Fruit fly (Drosophila melanogaster) whole organism, embryonic: Measurements from ENCODE around the gene CG11828.
A peak's percentile ranks its signal among the peaks of the same experiment; 100 is the strongest.

Source experiments
- Adf1 ChIP-seq: fragments of 200-800 bp; sonication (Bioruptor generic); IDR thresholded peaks from 2 replicates; pipeline ENCODE4 v1.3.6; 2022; ENCODE audit warnings: missing biosample characterization, missing genetic modification characterization
- Atf-2 ChIP-seq: fragments of 200-800 bp; sonication (Bioruptor generic); optimal IDR thresholded peaks from 2 replicates; lab custom pipeline; 2016; ENCODE audit warnings: missing biosample characterization, missing genetic modification characterization
- B-H1 ChIP-seq: fragments of 200-800 bp; sonication (Bioruptor generic); IDR thresholded peaks from 3 replicates; pipeline ENCODE4 v1.3.6; 2022; ENCODE audit warnings: missing biosample characterization, missing genetic modification characterization
- Bgb ChIP-seq: fragments of 200-800 bp; sonication (Bioruptor generic); IDR thresholded peaks from 2 replicates; pipeline ENCODE4 v1.3.6; 2022; ENCODE audit warnings: missing biosample characterization, missing genetic modification characterization; ENCODE audit not compliant: partially characterized antibody
- CG10209 ChIP-seq: fragments of 200-800 bp; sonication (Bioruptor generic); optimal IDR thresholded peaks from 3 replicates; lab custom pipeline; 2017; ENCODE audit warnings: missing biosample characterization, mild to moderate bottlenecking, missing genetic modification characterization, missing genetic modification reagents
- CG10462 ChIP-seq: fragments of 200-800 bp; sonication (Bioruptor generic); optimal IDR thresholded peaks from 2 replicates; lab custom pipeline; 2016; ENCODE audit warnings: missing biosample characterization, missing genetic modification characterization
- CG10654 ChIP-seq: fragments of 200-800 bp; sonication (Bioruptor generic); optimal IDR thresholded peaks from 2 replicates; lab custom pipeline; 2016; ENCODE audit warnings: missing biosample characterization, missing genetic modification characterization
- CG12236 ChIP-seq: fragments of 200-800 bp; sonication (Bioruptor generic); optimal IDR thresholded peaks from 2 replicates; lab custom pipeline; 2016; ENCODE audit warnings: missing biosample characterization, missing genetic modification characterization
- CG15514 ChIP-seq: fragments of 200-800 bp; sonication (Bioruptor generic); optimal IDR thresholded peaks from 3 replicates; lab custom pipeline; 2017; ENCODE audit warnings: missing biosample characterization, missing genetic modification characterization, mild to moderate bottlenecking, moderate library complexity, missing genetic modification reagents
- CG16779 ChIP-seq: fragments of 200-800 bp; sonication (Bioruptor generic); IDR thresholded peaks from 2 replicates; pipeline ENCODE4 v1.3.6; 2022; ENCODE audit warnings: missing biosample characterization, missing genetic modification characterization
- CG18262 ChIP-seq: fragments of 200-800 bp; optimal IDR thresholded peaks from 3 replicates; lab custom pipeline; 2019; ENCODE audit warnings: missing biosample characterization, mild to moderate bottlenecking, missing genetic modification characterization, moderate library complexity
- CG32532 ChIP-seq: fragments of 200-800 bp; sonication (Bioruptor generic); IDR thresholded peaks from 2 replicates; pipeline ENCODE4 v1.3.6; 2022; ENCODE audit warnings: missing biosample characterization, missing genetic modification characterization
- CG34224 ChIP-seq: fragments of 200-800 bp; sonication (Bioruptor generic); IDR thresholded peaks from 3 replicates; pipeline ENCODE4 v1.3.6; 2022; ENCODE audit warnings: missing biosample characterization, missing genetic modification characterization; ENCODE audit not compliant: partially characterized antibody
- CG34422 ChIP-seq: fragments of 200-800 bp; sonication (Bioruptor generic); IDR thresholded peaks from 3 replicates; pipeline ENCODE4 v1.3.6; 2022; ENCODE audit warnings: missing biosample characterization, missing genetic modification characterization
- CG4360 ChIP-seq: fragments of 200-800 bp; sonication (Bioruptor generic); IDR thresholded peaks from 2 replicates; pipeline ENCODE4 v1.3.6; 2022; ENCODE audit warnings: missing biosample characterization, missing genetic modification characterization
- CG5180 ChIP-seq: fragments of 200-800 bp; sonication (Bioruptor generic); optimal IDR thresholded peaks from 3 replicates; lab custom pipeline; 2017; ENCODE audit warnings: missing biosample characterization, missing genetic modification characterization, mild to moderate bottlenecking, moderate library complexity, missing genetic modification reagents
- CG6175 ChIP-seq: fragments of 200-800 bp; sonication (Bioruptor generic); IDR thresholded peaks from 3 replicates; pipeline ENCODE4 v1.3.6; 2022; ENCODE audit warnings: missing biosample characterization, missing genetic modification characterization
- CG8290 ChIP-seq, 3 experiments: fragments of 200-800 bp; sonication (Bioruptor generic); optimal IDR thresholded peaks; 2 replicates each; lab custom pipeline; 2016 to 2019; ENCODE audit warnings: missing biosample characterization in 3 of 3, missing genetic modification characterization in 3 of 3, mild to moderate bottlenecking in 2 of 3, moderate library complexity in 1 of 3
- CG8359 ChIP-seq: fragments of 200-800 bp; sonication (Bioruptor generic); optimal IDR thresholded peaks from 2 replicates; lab custom pipeline; 2017; ENCODE audit warnings: missing biosample characterization, mild to moderate bottlenecking, missing genetic modification characterization, borderline replicate concordance
- CG8765 ChIP-seq: fragments of 200-800 bp; sonication (Bioruptor generic); IDR thresholded peaks from 2 replicates; pipeline ENCODE4 v1.3.6; 2022; ENCODE audit warnings: missing biosample characterization, missing genetic modification characterization
- Drgx ChIP-seq: fragments of 200-800 bp; sonication (Bioruptor generic); IDR thresholded peaks from 2 replicates; pipeline ENCODE4 v1.3.6; 2022; ENCODE audit warnings: missing biosample characterization, missing genetic modification characterization
- ERR ChIP-seq: fragments of 200-800 bp; sonication (Bioruptor generic); optimal IDR thresholded peaks from 2 replicates; lab custom pipeline; 2016; ENCODE audit warnings: missing biosample characterization, missing genetic modification characterization
- HLHmδ ChIP-seq: fragments of 200-800 bp; sonication (Bioruptor generic); optimal IDR thresholded peaks from 2 replicates; lab custom pipeline; 2018; ENCODE audit warnings: missing biosample characterization, mild to moderate bottlenecking, missing genetic modification characterization, moderate library complexity
- Lim3 ChIP-seq: fragments of 200-800 bp; sonication (Bioruptor generic); IDR thresholded peaks from 2 replicates; pipeline ENCODE4 v1.3.6; 2022; ENCODE audit warnings: missing biosample characterization, missing genetic modification characterization
- MBD-R2 ChIP-seq: fragments of 200-800 bp; sonication (Bioruptor generic); IDR thresholded peaks from 2 replicates; pipeline ENCODE4 v1.3.6; 2022; ENCODE audit warnings: missing biosample characterization, missing genetic modification characterization
- MESR4 ChIP-seq: fragments of 200-800 bp; sonication (Bioruptor generic); optimal IDR thresholded peaks from 2 replicates; lab custom pipeline; 2018; ENCODE audit warnings: missing biosample characterization, mild to moderate bottlenecking, missing genetic modification characterization, moderate library complexity
- Med ChIP-seq: fragments of 200-800 bp; sonication (Bioruptor generic); peaks from one replicate; lab custom pipeline; 2016; ENCODE audit warnings: missing biosample characterization, missing genetic modification characterization, mild to moderate bottlenecking, inconsistent platforms, moderate library complexity
- NFAT ChIP-seq: fragments of 200-800 bp; sonication (Bioruptor generic); IDR thresholded peaks from 2 replicates; pipeline ENCODE4 v1.3.6; 2022; ENCODE audit warnings: missing biosample characterization, missing genetic modification characterization
- Scr ChIP-seq: fragments of 200-800 bp; sonication (Bioruptor generic); IDR thresholded peaks from 2 replicates; pipeline ENCODE4 v1.3.6; 2022; ENCODE audit warnings: missing biosample characterization, missing genetic modification characterization; ENCODE audit not compliant: partially characterized antibody
- Stat92E ChIP-seq, 3 experiments: fragments of >200 bp in 2 of 3; fragments of 200-800 bp in 1 of 3; sonication (Bioruptor generic) in 1 of 3; optimal IDR thresholded peaks; 2 replicates each; lab custom pipeline; 2017 to 2019; ENCODE audit warnings: missing biosample characterization in 3 of 3, missing genetic modification characterization in 3 of 3, mild to moderate bottlenecking in 1 of 3, moderate library complexity in 1 of 3
- Vsx1 ChIP-seq: fragments of 200-800 bp; sonication (Bioruptor generic); optimal IDR thresholded peaks from 2 replicates; lab custom pipeline; 2017; ENCODE audit warnings: missing biosample characterization, mild to moderate bottlenecking, missing genetic modification characterization, missing genetic modification reagents
- cg ChIP-seq: fragments of 200-800 bp; sonication (Bioruptor generic); optimal IDR thresholded peaks from 3 replicates; lab custom pipeline; 2019; ENCODE audit warnings: missing biosample characterization, mild to moderate bottlenecking, missing genetic modification characterization, moderate library complexity
- chn ChIP-seq: fragments of 200-800 bp; sonication (Bioruptor generic); optimal IDR thresholded peaks from 2 replicates; lab custom pipeline; 2016; ENCODE audit warnings: missing biosample characterization, missing genetic modification characterization
- crol ChIP-seq: fragments of 200-800 bp; sonication (Bioruptor generic); IDR thresholded peaks from 2 replicates; pipeline ENCODE4 v1.3.6; 2022; ENCODE audit warnings: missing biosample characterization, missing genetic modification characterization
- crp ChIP-seq, 2 experiments: fragments of 200-800 bp; sonication (Bioruptor generic); optimal IDR thresholded peaks; 2 replicates in 1 of 2; 3 replicates in 1 of 2; lab custom pipeline; 2017; ENCODE audit warnings: missing biosample characterization in 2 of 2, missing genetic modification characterization in 2 of 2, mild to moderate bottlenecking in 1 of 2, moderate library complexity in 1 of 2
- ewg ChIP-seq: fragments of 200-800 bp; sonication (Bioruptor generic); optimal IDR thresholded peaks from 3 replicates; lab custom pipeline; 2017; ENCODE audit warnings: mild to moderate bottlenecking, missing biosample characterization, missing genetic modification reagents, missing genetic modification characterization
- inv ChIP-seq: fragments of 200-800 bp; sonication (Bioruptor generic); IDR thresholded peaks from 2 replicates; pipeline ENCODE4 v1.3.6; 2022; ENCODE audit warnings: missing biosample characterization, missing genetic modification characterization; ENCODE audit not compliant: partially characterized antibody
- kah ChIP-seq: fragments of 200-800 bp; sonication (Bioruptor generic); optimal IDR thresholded peaks from 2 replicates; lab custom pipeline; 2018; ENCODE audit warnings: missing biosample characterization, mild to moderate bottlenecking, missing genetic modification characterization
- lola ChIP-seq, 3 experiments: fragments of >200 bp in 2 of 3; fragments of 200-800 bp in 1 of 3; sonication (Bioruptor generic) in 1 of 3; optimal IDR thresholded peaks; 2 replicates each; lab custom pipeline; 2017 to 2019; ENCODE audit warnings: missing biosample characterization in 3 of 3, missing genetic modification characterization in 3 of 3, mild to moderate bottlenecking in 1 of 3, moderate library complexity in 1 of 3
- nom ChIP-seq: fragments of 200-800 bp; sonication (Bioruptor generic); optimal IDR thresholded peaks from 2 replicates; lab custom pipeline; 2017; ENCODE audit warnings: missing biosample characterization, missing genetic modification characterization, mild to moderate bottlenecking, moderate library complexity, missing genetic modification reagents
- sima ChIP-seq: fragments of 200-800 bp; sonication (Bioruptor generic); optimal IDR thresholded peaks from 2 replicates; lab custom pipeline; 2016; ENCODE audit warnings: missing biosample characterization, missing genetic modification characterization
- stc ChIP-seq: fragments of 200-800 bp; sonication (Bioruptor generic); IDR thresholded peaks from 2 replicates; pipeline ENCODE4 v1.3.6; 2022; ENCODE audit warnings: missing biosample characterization, missing genetic modification characterization
- tgo ChIP-seq: fragments of 200-800 bp; sonication (Bioruptor generic); IDR thresholded peaks from 3 replicates; pipeline ENCODE4 v1.3.6; 2022; ENCODE audit warnings: missing biosample characterization, missing genetic modification characterization
- trem ChIP-seq: fragments of 200-800 bp; optimal IDR thresholded peaks from 3 replicates; lab custom pipeline; 2019; ENCODE audit warnings: missing biosample characterization, mild to moderate bottlenecking, missing genetic modification characterization, moderate library complexity
- trh ChIP-seq: fragments of 200-800 bp; sonication (Bioruptor generic); optimal IDR thresholded peaks from 2 replicates; lab custom pipeline; 2016; ENCODE audit warnings: missing biosample characterization, missing genetic modification characterization
- ttk ChIP-seq: fragments of 200-800 bp; sonication (Bioruptor generic); IDR thresholded peaks from 2 replicates; pipeline ENCODE4 v2.1.2; 2022; ENCODE audit warnings: missing biosample characterization, missing genetic modification characterization
- z ChIP-seq: fragments of 200-800 bp; sonication (Bioruptor generic); IDR thresholded peaks from 3 replicates; pipeline ENCODE4 v1.3.6; 2022; ENCODE audit warnings: missing biosample characterization, missing genetic modification characterization

Gene CG11828

dm6 chr3R:28889427-28889736 is 33.5 kb upstream of the CG11828 start:
- TF ChIP-seq crp (GFP tag; optimal IDR thresholded peaks at IDR 0.05; lab: Kevin White, UChicago) (peak in 1 of 2 experiments; percentile 13), MBD-R2 (GFP tag; lab: Robert Waterston, UW) (peak; percentile 27; the same call in 1 of the 2 replicates), CG15514 (GFP tag; lab: Kevin White, UChicago) (no peak), z (GFP tag; lab: Robert Waterston, UW) (0 out of 3 replicates have a peak, but pooled peaks have one; percentile 9), nom (GFP tag; lab: Kevin White, UChicago) (peak; percentile 5), CG5180 (GFP tag; lab: Kevin White, UChicago) (peak; percentile 30), crol (GFP tag; lab: Robert Waterston, UW) (peak; percentile 54; the same call in 1 of the 2 replicates), CG10462 (GFP tag; lab: Kevin White, UChicago) (no peak), Adf1 (GFP tag; lab: Robert Waterston, UW) (peak; percentile 17), CG12236 (GFP tag; lab: Kevin White, UChicago) (no peak), lola (GFP tag; optimal IDR thresholded peaks at IDR 0.05; lab: Kevin White, UChicago) (peak in 1 of 3 experiments; percentile 34), Vsx1 (GFP tag; lab: Kevin White, UChicago) (peak; percentile 95), CG34224 (GFP tag; lab: Robert Waterston, UW) (peak; percentile 18; the same call in 1 of the 3 replicates), HLHmδ (GFP tag; lab: Kevin White, UChicago) (peak; percentile 75), CG8290 (GFP tag; optimal IDR thresholded peaks at IDR 0.05; lab: Kevin White, UChicago) (no peak), CG8290 (tag; optimal IDR thresholded peaks at IDR 0.05; lab: Kevin White, UChicago) (peak in 1 of 2 experiments; percentile 41), tgo (no peak), chn (GFP tag; lab: Kevin White, UChicago) (peak; percentile 16), Drgx (0 out of 2 replicates have a peak, but pooled peaks have one; percentile 17), cg (GFP tag; lab: Kevin White, UChicago) (peak; percentile 98), MESR4 (peak; percentile 52), CG34422 (GFP tag; lab: Robert Waterston, UW) (peak; percentile 33; the same call in 1 of the 3 replicates), CG8765 (GFP tag; lab: Robert Waterston, UW) (no peak), CG4360 (GFP tag; lab: Robert Waterston, UW) (peak; percentile 5; the same call in 1 of the 2 replicates), Stat92E (GFP tag; optimal IDR thresholded peaks at IDR 0.05; lab: Kevin White, UChicago) (peak in 1 of 3 experiments; percentile 78), Med (GFP tag; lab: Kevin White, UChicago) (peak; percentile 37), stc (peak; percentile 23; the same call in 1 of the 2 replicates), NFAT (peak; percentile 7; the same call in 1 of the 2 replicates), CG16779 (GFP tag; lab: Robert Waterston, UW) (no peak)

dm6 chr3R:28891513-28892097 is 31.2 kb upstream of the CG11828 start:
- TF ChIP-seq CG10654 (GFP tag; lab: Kevin White, UChicago) = no peak
- TF ChIP-seq trem = no peak
- TF ChIP-seq trh (GFP tag; lab: Kevin White, UChicago) = no peak
- no peak for TF ChIP-seq CG10209
- no peak for TF ChIP-seq inv (GFP tag; lab: Robert Waterston, UW)
- TF ChIP-seq Bgb (GFP tag; lab: Robert Waterston, UW) = peak; percentile 27; the same call in 1 of the 2 replicates
- TF ChIP-seq CG8359 (GFP tag; lab: Kevin White, UChicago) = no peak
- TF ChIP-seq Scr (GFP tag; lab: Robert Waterston, UW) = no peak
- TF ChIP-seq ewg (GFP tag; lab: Kevin White, UChicago) = no peak
- TF ChIP-seq ttk (GFP tag; lab: Robert Waterston, UW) = no peak
- peak; percentile 45 for TF ChIP-seq nom (GFP tag; lab: Kevin White, UChicago)
- TF ChIP-seq sima (GFP tag; lab: Kevin White, UChicago) = no peak
- TF ChIP-seq CG6175 (GFP tag; lab: Robert Waterston, UW) = peak; percentile 48; the same call in 1 of the 3 replicates
- no peak for TF ChIP-seq kah
- TF ChIP-seq Lim3 (GFP tag; lab: Robert Waterston, UW) = no peak
- peak; percentile 8 for TF ChIP-seq ERR
- 0 out of 2 replicates have a peak, but pooled peaks have one; percentile 30 for TF ChIP-seq CG32532
- TF ChIP-seq CG18262 (tag; lab: Kevin White, UChicago) = no peak
- no peak for TF ChIP-seq Atf-2 (GFP tag; lab: Kevin White, UChicago)
- no peak; the same call in 2 of the 3 replicates for TF ChIP-seq B-H1 (GFP tag; lab: Robert Waterston, UW)
- peak; percentile 11 for TF ChIP-seq CG15514 (GFP tag; lab: Kevin White, UChicago)
